Fruit fly (Drosophila melanogaster): ENCODE data around the gene CG15772.

The CG15772 gene

DNA sequence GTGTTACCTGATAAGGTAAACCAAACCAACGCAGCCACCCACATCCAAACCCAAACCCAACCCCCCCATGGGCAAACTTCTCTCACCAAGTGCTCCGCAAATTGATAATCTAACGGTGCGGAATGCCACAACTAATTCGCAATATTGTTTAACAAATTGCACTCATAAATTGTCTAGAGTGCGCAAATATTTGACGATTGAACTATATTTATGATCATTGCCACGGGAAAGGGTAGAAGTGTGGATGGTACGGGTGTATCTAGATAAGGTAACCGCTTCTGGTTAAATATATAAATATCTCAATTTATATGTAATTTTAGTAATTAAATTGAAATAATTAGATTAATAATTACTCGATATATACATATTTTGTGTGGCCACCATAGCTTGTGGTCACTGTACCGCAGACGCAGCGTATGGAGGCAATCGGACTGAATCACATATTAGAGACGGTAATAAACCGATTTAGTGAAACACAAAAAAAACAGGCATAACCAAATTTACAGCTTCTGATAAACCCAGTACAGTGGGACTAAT lies 33.5 kb upstream of the CG15772 start:
- TF ChIP-seq eg (GFP tag; IDR thresholded peaks at IDR 0.05) = peak; percentile 72
- no peak for TF ChIP-seq Ets96B (tag; optimal IDR thresholded peaks at IDR 0.05)
- no peak for TF ChIP-seq CG6808 (GFP tag; optimal IDR thresholded peaks at IDR 0.05)
- no peak for TF ChIP-seq CG4318 (GFP tag; optimal IDR thresholded peaks at IDR 0.05)
- peak; percentile 28 for TF ChIP-seq CG34406 (GFP tag; optimal IDR thresholded peaks at IDR 0.05)
- TF ChIP-seq svp (GFP tag) = no peak
- peak; percentile 15 for TF ChIP-seq topi (GFP tag; optimal IDR thresholded peaks at IDR 0.05)
- TF ChIP-seq CG3919 (GFP tag; optimal IDR thresholded peaks at IDR 0.05) = peak; percentile 18
- TF ChIP-seq achi (GFP tag; optimal IDR thresholded peaks at IDR 0.05) = peak; percentile 16
- no peak for TF ChIP-seq ss (GFP tag; optimal IDR thresholded peaks at IDR 0.05)
- no peak for TF ChIP-seq Met (GFP tag; optimal IDR thresholded peaks at IDR 0.05)
- no peak for TF ChIP-seq CG6792 (GFP tag; optimal IDR thresholded peaks at IDR 0.05)
- TF ChIP-seq vri (GFP tag; optimal IDR thresholded peaks at IDR 0.05) = peak; percentile 39
- TF ChIP-seq CG11902 (GFP tag; optimal IDR thresholded peaks at IDR 0.05) = no peak
- no peak for TF ChIP-seq Sox15 (GFP tag; optimal IDR thresholded peaks at IDR 0.05)
- TF ChIP-seq CG31627 (GFP tag; optimal IDR thresholded peaks at IDR 0.05) = no peak
- no peak for TF ChIP-seq CG16779 (tag; optimal IDR thresholded peaks at IDR 0.05)
- TF ChIP-seq Hr4 (GFP tag; optimal IDR thresholded peaks at IDR 0.05) = peak; percentile 28
- TF ChIP-seq CG1621 (tag; optimal IDR thresholded peaks at IDR 0.05) = no peak
- TF ChIP-seq spab (GFP tag; optimal IDR thresholded peaks at IDR 0.05) = no peak
- no peak for TF ChIP-seq Sox14 (GFP tag; optimal IDR thresholded peaks at IDR 0.05)
- no peak for TF ChIP-seq Ets21C (GFP tag; optimal IDR thresholded peaks at IDR 0.05)
- TF ChIP-seq esn (GFP tag; optimal IDR thresholded peaks at IDR 0.05) = peak; percentile 22
- peak; percentile 42; the same call in 1 of the 2 replicates for TF ChIP-seq CG11294 (GFP tag; IDR thresholded peaks at IDR 0.05)
- TF ChIP-seq net (GFP tag; optimal IDR thresholded peaks at IDR 0.05) = no peak
- TF ChIP-seq CG8632 (GFP tag; optimal IDR thresholded peaks at IDR 0.05) = no peak
- no peak for TF ChIP-seq Hr38 (GFP tag; optimal IDR thresholded peaks at IDR 0.05)
- no peak for TF ChIP-seq CG10631 (GFP tag; optimal IDR thresholded peaks at IDR 0.05)
- TF ChIP-seq CG32006 (GFP tag; optimal IDR thresholded peaks at IDR 0.05) = peak; percentile 33
- TF ChIP-seq salr (GFP tag; optimal IDR thresholded peaks at IDR 0.05) = peak in 1 of 2 experiments; percentile 14
- TF ChIP-seq Sox102F (GFP tag; optimal IDR thresholded peaks at IDR 0.05) = peak; percentile 9
- TF ChIP-seq Hr39 (GFP tag; optimal IDR thresholded peaks at IDR 0.05) = no peak
- TF ChIP-seq Eip93F (GFP tag; optimal IDR thresholded peaks at IDR 0.05) = no peak
- no peak for TF ChIP-seq CG11762 (GFP tag; optimal IDR thresholded peaks at IDR 0.05; ENCODE audit: insufficient read depth)
- no peak for TF ChIP-seq CG6854 (GFP tag; optimal IDR thresholded peaks at IDR 0.05)
- no peak for TF ChIP-seq cyc (GFP tag; optimal IDR thresholded peaks at IDR 0.05)
- no peak for TF ChIP-seq dac (GFP tag; optimal IDR thresholded peaks at IDR 0.05)
- TF ChIP-seq CG10669 (GFP tag; optimal IDR thresholded peaks at IDR 0.05) = no peak
- no peak for TF ChIP-seq CG3032 (tag; optimal IDR thresholded peaks at IDR 0.05)
- peak; percentile 60; the same call in 1 of the 3 replicates for TF ChIP-seq CG8119 (GFP tag; IDR thresholded peaks at IDR 0.05)
- no peak for TF ChIP-seq Lpt (GFP tag; optimal IDR thresholded peaks at IDR 0.05)
- TF ChIP-seq fkh (GFP tag; optimal IDR thresholded peaks at IDR 0.05) = no peak
- TF ChIP-seq CG6163 (GFP tag; IDR thresholded peaks at IDR 0.05) = peak; percentile 55; the same call in 2 of the 3 replicates
- no peak for TF ChIP-seq Blimp-1 (GFP tag; optimal IDR thresholded peaks at IDR 0.05)
- no peak for TF ChIP-seq Smox (GFP tag; optimal IDR thresholded peaks at IDR 0.05)
- TF ChIP-seq lz (GFP tag; optimal IDR thresholded peaks at IDR 0.05) = no peak
- no peak for TF ChIP-seq CG7368 (GFP tag; optimal IDR thresholded peaks at IDR 0.05)
- peak; percentile 32 for TF ChIP-seq OdsH (GFP tag; optimal IDR thresholded peaks at IDR 0.05)
- TF ChIP-seq pdm3 (GFP tag; optimal IDR thresholded peaks at IDR 0.05) = peak; percentile 1
- no peak for TF ChIP-seq Eip75B (GFP tag; optimal IDR thresholded peaks at IDR 0.05)
- TF ChIP-seq Eip78C (GFP tag) = peak; percentile 76
- no peak for TF ChIP-seq CG9139 (GFP tag; optimal IDR thresholded peaks at IDR 0.05)
